Fruit fly (Drosophila melanogaster): ENCODE measurements around the gene Mhcl.

Mhcl gene

DNA sequence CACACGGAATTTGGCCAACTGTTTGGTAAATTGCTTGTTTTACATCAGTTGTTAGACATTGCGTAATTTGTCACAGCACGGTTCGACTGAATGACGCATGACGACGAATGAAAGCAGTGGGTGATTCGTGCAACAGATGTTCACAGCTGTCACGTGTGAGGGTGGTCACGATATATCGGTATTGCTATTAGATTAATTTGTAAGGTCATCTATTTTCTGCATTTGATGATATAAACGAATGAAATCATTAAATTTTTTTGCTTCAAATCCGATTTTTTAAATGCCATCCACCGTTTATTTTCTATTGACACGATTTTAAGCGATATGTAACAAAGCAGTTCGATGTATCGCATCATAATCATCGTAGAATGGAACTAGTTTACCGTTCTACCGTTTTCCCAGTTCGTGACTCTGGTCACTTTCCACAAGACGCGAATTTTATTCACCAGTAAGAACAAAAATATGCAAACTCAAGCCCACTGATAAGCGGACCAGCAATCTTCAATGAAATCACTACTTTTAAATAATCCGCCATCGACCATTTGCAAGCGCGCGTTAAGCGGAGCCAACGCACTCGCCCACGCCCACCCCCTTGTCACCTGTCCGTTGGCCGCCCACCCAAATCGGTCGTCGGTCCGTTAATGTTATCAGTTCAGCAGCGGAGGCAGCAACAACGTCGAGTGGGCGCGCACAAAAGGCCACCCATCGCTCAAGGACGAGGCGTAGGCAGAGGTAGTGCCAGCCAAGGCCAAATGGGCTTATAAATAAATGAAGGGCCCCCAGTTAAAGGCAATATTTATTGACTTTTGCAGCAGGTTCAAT, 48.3 kb upstream of the Mhcl start, which contains the start of the genes Mic26-27 and CG5916 (continued):
- TF ChIP-seq CG10431 (GFP tag; optimal IDR thresholded peaks at IDR 0.05) (no peak), luna (GFP tag; optimal IDR thresholded peaks at IDR 0.05) (peak; percentile 33), CG10979 (tag; optimal IDR thresholded peaks at IDR 0.05) (peak; percentile 93), ci (GFP tag; IDR thresholded peaks at IDR 0.05) (peak; percentile 91), CG9817 (tag; optimal IDR thresholded peaks at IDR 0.05) (peak; percentile 69), Lpt (GFP tag; optimal IDR thresholded peaks at IDR 0.05) (no peak), CG17359 (tag; optimal IDR thresholded peaks at IDR 0.05) (peak; percentile 29), zen (tag; optimal IDR thresholded peaks at IDR 0.05) (peak; percentile 94), CTCF (GFP tag; optimal IDR thresholded peaks at IDR 0.05) (no peak), CG4820 (GFP tag; optimal IDR thresholded peaks at IDR 0.05) (peak; percentile 79), slp2 (GFP tag; optimal IDR thresholded peaks at IDR 0.05) (peak; percentile 69), CG8924 (tag; optimal IDR thresholded peaks at IDR 0.05) (peak; percentile 84), Side (GFP tag; optimal IDR thresholded peaks at IDR 0.05) (peak; percentile 75), chn (GFP tag; optimal IDR thresholded peaks at IDR 0.05) (peak; percentile 86), Taf1 (GFP tag; IDR thresholded peaks at IDR 0.05) (peak; percentile 59), scrt (GFP tag; optimal IDR thresholded peaks at IDR 0.05) (peak; percentile 81), phol (tag; optimal IDR thresholded peaks at IDR 0.05) (peak; percentile 97), sqz (GFP tag; optimal IDR thresholded peaks at IDR 0.05) (no peak), Ets65A (GFP tag) (peak; percentile 99), Optix (GFP tag; IDR thresholded peaks at IDR 0.05) (peak; percentile 89), CG1602 (GFP tag; optimal IDR thresholded peaks at IDR 0.05) (peak; percentile 81), tna (GFP tag; IDR thresholded peaks at IDR 0.05; ENCODE audit: partially characterized antibody) (peak; percentile 96), dysf (GFP tag; IDR thresholded peaks at IDR 0.05) (peak; percentile 93), CG6765 (GFP tag; optimal IDR thresholded peaks at IDR 0.05) (no peak), hb (GFP tag; IDR thresholded peaks at IDR 0.05; ENCODE audit: partially characterized antibody) (peak; percentile 100), CG10654 (GFP tag; optimal IDR thresholded peaks at IDR 0.05) (peak; percentile 64), CG17568 (GFP tag; optimal IDR thresholded peaks at IDR 0.05) (no peak), nom (GFP tag; optimal IDR thresholded peaks at IDR 0.05) (no peak), Six4 (GFP tag; optimal IDR thresholded peaks at IDR 0.05) (peak; percentile 41), ato (GFP tag; IDR thresholded peaks at IDR 0.05; ENCODE audit: partially characterized antibody) (peak; percentile 95), fru (optimal IDR thresholded peaks at IDR 0.05) (no peak), zfh2 (GFP tag; optimal IDR thresholded peaks at IDR 0.05) (peak; percentile 88), ind (GFP tag; optimal IDR thresholded peaks at IDR 0.05) (peak; percentile 73), sc (optimal IDR thresholded peaks at IDR 0.05) (no peak), sc (GFP tag; optimal IDR thresholded peaks at IDR 0.05) (peak; percentile 34), YL-1 (GFP tag; optimal IDR thresholded peaks at IDR 0.05) (peak; percentile 79), bab2 (GFP tag; optimal IDR thresholded peaks at IDR 0.05) (peak; percentile 73), HLHmδ (GFP tag; optimal IDR thresholded peaks at IDR 0.05) (no peak), HmgD (GFP tag; optimal IDR thresholded peaks at IDR 0.05) (peak; percentile 93), her (GFP tag; optimal IDR thresholded peaks at IDR 0.05) (peak; percentile 75), insv (GFP tag; optimal IDR thresholded peaks at IDR 0.05) (peak in 1 of 2 experiments; percentile 8), jigr1 (GFP tag; IDR thresholded peaks at IDR 0.05) (peak; percentile 69; the same call in 2 of the 3 replicates), sd (tag; optimal IDR thresholded peaks at IDR 0.05) (peak; percentile 52), sr (GFP tag; IDR thresholded peaks at IDR 0.05) (peak; percentile 90), hkb (optimal IDR thresholded peaks at IDR 0.05) (peak; percentile 95), hkb (GFP tag; IDR thresholded peaks at IDR 0.05) (peak; percentile 39; the same call in 1 of the 2 replicates), esg (GFP tag; conservative IDR thresholded peaks at IDR 0.05) (peak; percentile 75), dmrt99B (tag; optimal IDR thresholded peaks at IDR 0.05) (no peak), Ada2b (GFP tag; IDR thresholded peaks at IDR 0.05) (peak; percentile 83), CG4404 (GFP tag; IDR thresholded peaks at IDR 0.05) (peak; percentile 93), NK7.1 (GFP tag; optimal IDR thresholded peaks at IDR 0.05) (peak; percentile 28)
